Worm (Caenorhabditis elegans): Measurements from ENCODE around the gene unc-103.
A peak's percentile ranks its signal among the peaks of the same experiment; 100 is the strongest.

unc-103 gene

DNA sequence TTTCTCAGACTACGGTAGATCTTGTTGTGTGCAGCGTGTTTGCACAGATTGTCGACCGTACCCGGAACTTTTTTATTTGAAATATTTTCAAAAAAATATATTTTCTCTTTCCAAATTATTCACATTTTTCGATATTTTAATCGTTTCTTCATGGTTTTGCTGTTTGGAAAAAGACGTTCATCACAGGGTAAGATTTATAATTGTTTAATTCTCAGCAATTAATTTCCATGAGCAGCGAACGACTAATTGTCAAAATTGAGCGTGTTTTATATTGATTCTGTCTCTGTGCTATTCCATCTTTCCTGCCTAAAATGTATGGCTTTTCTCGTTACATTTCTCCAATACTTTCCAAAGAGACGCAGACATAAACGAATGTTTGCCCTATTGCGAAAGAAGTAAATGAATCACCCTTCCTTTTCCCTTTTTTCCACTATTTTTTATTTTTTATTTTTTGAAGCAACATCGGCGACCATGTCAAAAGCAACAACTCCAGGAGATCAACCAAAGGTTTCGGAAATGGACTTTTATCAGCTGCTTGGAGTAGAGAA is 76.0 kb downstream of the unc-103 start, which contains the start of gene dnj-16:
dnj-16 (plus strand) TSS at position 51 of the 548 bp plus-strand sequence.
- TF ChIP-seq hmg-4 (GFP tag; optimal IDR thresholded peaks at IDR 0.05) (no peak), F13C5.2 (tag; optimal IDR thresholded peaks at IDR 0.05) (peak; percentile 9)

ce11 chrIII:4193659-4194103 is 78.5 kb downstream of the unc-103 start, which contains the start of gene xbp-1:
Gene xbp-1, plus strand, starts transcription at chrIII:4193809.
- TF ChIP-seq hmg-4 (GFP tag; optimal IDR thresholded peaks at IDR 0.05): peak; percentile 42
- TF ChIP-seq pes-1 (GFP tag; IDR thresholded peaks at IDR 0.05): no peak
- TF ChIP-seq F13C5.2 (tag; optimal IDR thresholded peaks at IDR 0.05): peak; percentile 63
- TF ChIP-seq ama-1 (optimal IDR thresholded peaks at IDR 0.05): peak; percentile 6
- peak; percentile 62 for TF ChIP-seq B0310.2 (tag; optimal IDR thresholded peaks at IDR 0.05)
- TF ChIP-seq ets-7 (tag; optimal IDR thresholded peaks at IDR 0.05): no peak
- TF ChIP-seq ceh-36 (tag; optimal IDR thresholded peaks at IDR 0.05): no peak
- TF ChIP-seq sea-1 (GFP tag; conservative IDR thresholded peaks at IDR 0.05): 0 out of 2 replicates have a peak, but pooled peaks have one; percentile 21
- TF ChIP-seq aly-1 (tag; optimal IDR thresholded peaks at IDR 0.05): peak; percentile 15

DNA sequence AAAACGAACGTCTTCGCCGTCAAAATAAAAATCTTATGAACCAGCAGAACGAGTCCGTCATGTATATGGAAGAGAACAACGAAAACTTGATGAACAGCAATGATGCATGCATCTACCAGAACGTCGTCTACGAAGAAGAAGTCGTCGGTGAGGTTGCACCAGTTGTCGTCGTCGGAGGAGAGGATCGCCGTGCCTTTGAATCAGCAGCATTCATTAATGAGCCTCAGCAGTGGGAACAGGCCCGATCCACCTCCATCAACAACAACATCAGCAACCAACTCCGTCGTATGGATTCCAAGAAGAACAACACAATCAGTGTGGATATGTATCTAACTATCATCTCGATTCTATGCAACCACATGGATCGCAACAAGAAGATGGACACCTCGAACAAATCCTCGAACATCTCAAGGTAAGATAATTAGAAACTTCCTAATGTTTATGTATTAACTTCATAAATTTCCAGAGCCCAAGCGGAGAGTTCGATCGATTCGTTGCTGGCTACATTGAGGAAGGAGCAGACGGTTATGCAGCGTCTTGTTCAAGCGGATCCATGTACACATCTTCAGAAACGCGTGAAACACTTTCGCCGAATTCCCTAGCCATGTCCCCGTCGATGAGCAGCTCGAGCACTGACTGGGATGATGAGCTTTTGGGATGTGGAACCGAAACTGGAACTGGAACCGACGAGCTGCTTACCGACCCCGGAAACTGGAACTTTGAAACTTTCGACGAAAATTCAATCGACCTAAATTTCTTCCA is 79.3 kb downstream of the unc-103 start:
- no peak for TF ChIP-seq flt-1 (GFP tag; IDR thresholded peaks at IDR 0.05)
- no peak for TF ChIP-seq ceh-13 (GFP tag; optimal IDR thresholded peaks at IDR 0.05)
- no peak for TF ChIP-seq ceh-36 (tag; optimal IDR thresholded peaks at IDR 0.05)
- no peak for TF ChIP-seq hmg-4 (GFP tag; optimal IDR thresholded peaks at IDR 0.05)
- TF ChIP-seq hmbx-1 (tag; optimal IDR thresholded peaks at IDR 0.05): no peak
- TF ChIP-seq hnd-1 (tag; optimal IDR thresholded peaks at IDR 0.05): no peak

ce11 chrIII:4195306-4196008 is 80.3 kb downstream of the unc-103 start:
- TF ChIP-seq tbx-37 (GFP tag; conservative IDR thresholded peaks at IDR 0.05) (0 out of 2 replicates have a peak, but pooled peaks have one; percentile 5), ets-7 (tag; optimal IDR thresholded peaks at IDR 0.05) (no peak), hmbx-1 (tag; optimal IDR thresholded peaks at IDR 0.05) (no peak), F13C5.2 (tag; optimal IDR thresholded peaks at IDR 0.05) (no peak), pes-1 (GFP tag; IDR thresholded peaks at IDR 0.05) (no peak), B0310.2 (tag; optimal IDR thresholded peaks at IDR 0.05) (no peak), flt-1 (GFP tag; IDR thresholded peaks at IDR 0.05) (no peak), ceh-13 (GFP tag; optimal IDR thresholded peaks at IDR 0.05) (no peak), sea-1 (GFP tag; conservative IDR thresholded peaks at IDR 0.05) (0 out of 2 replicates have a peak, but pooled peaks have one; percentile 35)

- TF ChIP-seq ama-1 (optimal IDR thresholded peaks at IDR 0.05) (no peak), hmg-4 (GFP tag; optimal IDR thresholded peaks at IDR 0.05) (peak; percentile 41), flt-1 (GFP tag; IDR thresholded peaks at IDR 0.05) (no peak), sea-1 (GFP tag; conservative IDR thresholded peaks at IDR 0.05) (no peak), tbx-37 (GFP tag; conservative IDR thresholded peaks at IDR 0.05) (peak; percentile 59; the same call in 1 of the 2 replicates)
These were observed 81.3 kb downstream of the unc-103 start for ce11 chrIII:4196301-4196987.

Data from whole organism, early embryonic.